Worm (Caenorhabditis elegans): ENCODE results near the gene snpc-1.1.

ce11 chrII:7825107-7825506 is 44.0 kb upstream of the snpc-1.1 start, which contains the start of gene srw-62:
- TF ChIP-seq lim-6 (tag; optimal IDR thresholded peaks at IDR 0.05) (no peak), rnt-1 (tag; optimal IDR thresholded peaks at IDR 0.05) (no peak), ahr-1 (tag; optimal IDR thresholded peaks at IDR 0.05) (no peak), pha-4 (tag; optimal IDR thresholded peaks at IDR 0.05) (no peak), fkh-10 (GFP tag; optimal IDR thresholded peaks at IDR 0.05) (no peak), ceh-18 (tag; optimal IDR thresholded peaks at IDR 0.05) (no peak), zip-5 (tag; optimal IDR thresholded peaks at IDR 0.05) (no peak), ztf-16 (tag; optimal IDR thresholded peaks at IDR 0.05) (no peak), pqm-1 (tag; optimal IDR thresholded peaks at IDR 0.05) (no peak)

Measured in whole organism, late embryonic.